Fruit fly (Drosophila melanogaster): ENCODE measurements around the gene deltaCOP.
A peak's percentile ranks its signal among the peaks of the same experiment; 100 is the strongest.

deltaCOP gene

DNA sequence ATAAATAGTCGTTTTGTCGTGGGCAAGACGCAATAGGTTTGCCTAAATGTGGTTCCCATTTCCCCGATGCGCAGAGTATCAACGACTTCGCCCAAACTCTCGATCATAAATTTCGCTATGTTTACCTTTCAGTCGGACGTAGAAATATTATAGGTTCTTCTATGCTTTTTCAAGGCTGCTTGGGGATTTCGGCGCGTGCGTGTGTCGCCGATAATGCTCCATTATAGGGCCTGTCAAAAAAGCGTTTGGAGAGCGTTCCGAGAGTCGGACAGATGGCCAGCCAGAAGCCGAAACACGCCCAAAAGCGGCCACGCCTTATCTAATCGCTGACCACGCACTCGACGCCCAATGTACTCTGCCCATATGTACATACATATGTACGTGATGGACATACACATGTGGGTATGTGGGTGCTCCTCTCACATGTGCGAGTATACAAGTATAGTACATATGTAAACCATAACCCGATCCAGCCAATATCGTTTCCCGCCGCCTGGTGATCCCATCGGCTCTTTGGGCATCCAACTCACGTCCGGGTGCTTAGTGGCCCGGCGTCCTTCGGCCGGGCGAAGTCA lies 12.9 kb downstream of the deltaCOP start:
- TF ChIP-seq CG9705 (GFP tag; optimal IDR thresholded peaks at IDR 0.05) (no peak), rgr (GFP tag; optimal IDR thresholded peaks at IDR 0.05) (no peak), Abd-B (GFP tag; optimal IDR thresholded peaks at IDR 0.05) (no peak), CG32264 (GFP tag; optimal IDR thresholded peaks at IDR 0.05) (no peak), Dif (GFP tag; optimal IDR thresholded peaks at IDR 0.05; ENCODE audit: partially characterized antibody) (no peak), N (GFP tag; optimal IDR thresholded peaks at IDR 0.05) (no peak), Hr78 (GFP tag; optimal IDR thresholded peaks at IDR 0.05) (no peak), Hr83 (GFP tag; optimal IDR thresholded peaks at IDR 0.05; ENCODE audit: poor library complexity, severe bottlenecking) (no peak), brk (GFP tag; optimal IDR thresholded peaks at IDR 0.05) (no peak), Hnf4 (GFP tag; optimal IDR thresholded peaks at IDR 0.05) (no peak), h (GFP tag; optimal IDR thresholded peaks at IDR 0.05) (no peak)

DNA sequence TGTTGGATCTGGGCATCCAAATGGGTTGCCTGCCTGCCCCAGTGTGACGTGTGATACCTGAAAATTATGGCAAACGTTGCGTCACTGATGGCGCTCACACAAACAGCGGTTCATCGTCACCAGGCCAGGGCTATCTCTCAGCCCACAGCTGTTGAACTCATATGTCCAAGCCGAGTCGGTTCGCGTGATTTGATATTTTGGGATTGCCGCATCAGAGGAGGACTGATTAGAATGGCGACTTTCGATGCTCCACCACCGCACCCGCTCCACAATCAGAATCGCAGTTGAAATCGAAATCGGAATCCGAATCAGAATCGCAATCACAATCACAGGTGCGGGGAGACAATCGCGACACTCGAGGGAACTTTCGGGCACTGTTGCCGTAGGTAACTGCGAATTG lies 13.9 kb downstream of the deltaCOP start:
- no peak for TF ChIP-seq HLH106 (tag; optimal IDR thresholded peaks at IDR 0.05)
- TF ChIP-seq Rel (GFP tag; optimal IDR thresholded peaks at IDR 0.05), result no peak
- TF ChIP-seq Rel (tag; optimal IDR thresholded peaks at IDR 0.05), result peak; percentile 8
- TF ChIP-seq dsf (GFP tag; optimal IDR thresholded peaks at IDR 0.05; ENCODE audit: borderline replicate concordance), result no peak

DNA sequence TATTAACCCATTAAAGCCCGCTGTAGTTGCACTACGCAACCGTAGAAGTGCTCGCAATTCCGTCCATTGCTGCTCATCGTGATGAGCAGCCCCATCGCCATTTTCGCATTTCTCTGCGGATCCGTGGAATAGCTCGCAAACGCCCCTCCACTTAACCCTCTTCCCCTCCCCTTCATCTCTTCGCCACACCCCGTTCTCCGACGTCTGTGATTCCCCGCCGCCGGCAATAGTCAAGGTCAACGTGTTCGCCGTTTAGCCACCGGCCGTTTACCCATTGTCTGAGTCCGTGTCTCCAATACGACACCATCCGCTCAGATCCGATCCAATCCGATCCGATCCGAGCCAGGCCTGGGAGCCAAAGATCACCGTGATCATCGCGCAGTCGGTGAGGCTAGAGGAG lies 15.2 kb downstream of the deltaCOP start:
- TF ChIP-seq OdsH (GFP tag; optimal IDR thresholded peaks at IDR 0.05), result no peak
- TF ChIP-seq Rel (GFP tag; optimal IDR thresholded peaks at IDR 0.05), result no peak
- TF ChIP-seq Rel (tag; optimal IDR thresholded peaks at IDR 0.05), result peak; percentile 83

DNA sequence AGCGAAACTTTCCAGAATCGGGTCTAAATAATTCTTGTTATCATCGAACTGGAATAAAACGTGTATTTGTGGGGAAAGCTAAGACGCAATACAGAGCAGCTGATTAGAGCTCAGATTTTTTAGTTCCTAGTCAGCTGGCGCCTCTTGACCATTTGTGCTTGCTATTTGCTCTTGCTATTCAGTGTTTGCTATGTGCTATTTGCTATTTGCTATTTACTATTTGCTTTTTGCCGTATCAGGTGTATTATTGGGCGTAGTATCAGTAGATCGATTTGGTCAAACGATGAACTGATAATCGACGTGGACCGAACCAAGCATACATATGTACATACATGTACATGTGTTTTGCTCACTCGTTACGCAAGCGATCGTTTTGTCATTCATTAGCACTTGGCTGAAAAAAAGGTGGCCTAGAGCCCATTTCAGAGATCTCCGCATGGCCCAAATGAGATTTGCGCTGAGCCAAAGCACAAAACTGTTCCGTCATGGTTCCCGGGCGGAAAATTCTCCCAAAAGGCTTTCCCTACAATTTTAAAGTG lies 16.1 kb downstream of the deltaCOP start:
- no peak for TF ChIP-seq dmrt93B (GFP tag; optimal IDR thresholded peaks at IDR 0.05)
- TF ChIP-seq pan (optimal IDR thresholded peaks at IDR 0.05), result no peak
- no peak for TF ChIP-seq OdsH (GFP tag; optimal IDR thresholded peaks at IDR 0.05)
- no peak for TF ChIP-seq Sp1 (GFP tag; optimal IDR thresholded peaks at IDR 0.05)
- no peak for TF ChIP-seq Hr83 (GFP tag; optimal IDR thresholded peaks at IDR 0.05; ENCODE audit: poor library complexity, severe bottlenecking)
- no peak for TF ChIP-seq Myc (optimal IDR thresholded peaks at IDR 0.05)
- no peak for TF ChIP-seq HLH106 (tag; optimal IDR thresholded peaks at IDR 0.05)
- TF ChIP-seq dsf (GFP tag; optimal IDR thresholded peaks at IDR 0.05; ENCODE audit: borderline replicate concordance), result no peak
- no peak for TF ChIP-seq jim (GFP tag; optimal IDR thresholded peaks at IDR 0.05)
- TF ChIP-seq CrebA (GFP tag; optimal IDR thresholded peaks at IDR 0.05; ENCODE audit: borderline replicate concordance), result no peak
- TF ChIP-seq CG9705 (GFP tag; optimal IDR thresholded peaks at IDR 0.05), result no peak
- TF ChIP-seq Vsx2 (GFP tag; optimal IDR thresholded peaks at IDR 0.05; ENCODE audit: partially characterized antibody), result no peak
- TF ChIP-seq rgr (GFP tag; optimal IDR thresholded peaks at IDR 0.05), result no peak
- no peak for TF ChIP-seq brk (GFP tag; optimal IDR thresholded peaks at IDR 0.05)
- TF ChIP-seq usp (GFP tag; optimal IDR thresholded peaks at IDR 0.05), result no peak
- no peak for TF ChIP-seq foxo (GFP tag; optimal IDR thresholded peaks at IDR 0.05)

DNA sequence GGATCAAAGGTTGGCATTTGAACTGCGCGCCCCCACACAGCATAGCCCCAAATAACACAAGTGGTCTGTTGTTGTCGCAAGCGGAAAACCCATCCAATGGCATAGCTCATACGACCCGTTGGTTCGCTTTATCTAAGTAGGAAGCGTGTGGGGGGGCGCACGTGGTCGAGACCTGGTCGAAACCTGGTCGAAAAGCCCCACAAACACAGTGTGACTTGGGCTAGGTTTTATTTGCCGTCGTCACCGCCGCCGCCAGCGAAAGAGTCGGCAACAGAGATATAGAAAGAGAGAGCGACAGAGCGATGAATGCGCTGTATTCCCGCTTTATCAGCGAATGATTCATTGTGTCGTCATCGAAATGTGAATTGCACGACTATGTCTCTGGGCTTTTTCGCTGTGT lies 18.7 kb downstream of the deltaCOP start:
- TF ChIP-seq jim (GFP tag; optimal IDR thresholded peaks at IDR 0.05) (no peak), Rel (GFP tag; optimal IDR thresholded peaks at IDR 0.05) (no peak), Rel (tag; optimal IDR thresholded peaks at IDR 0.05) (peak; percentile 41)

DNA sequence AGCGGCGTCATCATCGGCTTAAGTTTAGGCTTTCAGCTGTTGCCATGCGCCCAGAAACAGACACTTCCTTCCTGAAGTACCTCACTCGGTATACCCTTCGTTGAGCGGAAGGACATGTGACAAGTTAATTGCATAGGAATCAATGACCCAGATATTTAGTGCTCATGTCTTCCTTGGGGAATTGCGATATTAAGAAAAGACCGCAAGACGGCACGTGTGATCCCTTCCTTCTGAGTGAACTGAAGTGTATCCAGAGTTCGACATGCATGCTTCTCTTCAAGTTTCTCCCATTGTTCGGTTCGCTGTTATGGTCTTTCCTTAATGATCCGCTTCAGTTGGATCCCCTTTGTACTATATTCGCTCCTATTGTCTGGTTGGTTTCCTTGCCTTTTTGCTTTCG lies 21.1 kb downstream of the deltaCOP start:
- TF ChIP-seq h (GFP tag; optimal IDR thresholded peaks at IDR 0.05) (peak; percentile 88), ey (GFP tag; optimal IDR thresholded peaks at IDR 0.05) (peak; percentile 85), Sp1 (GFP tag; optimal IDR thresholded peaks at IDR 0.05) (peak; percentile 62), N (GFP tag; optimal IDR thresholded peaks at IDR 0.05) (no peak), fru (GFP tag; optimal IDR thresholded peaks at IDR 0.05) (peak; percentile 86), Vsx2 (GFP tag; optimal IDR thresholded peaks at IDR 0.05; ENCODE audit: partially characterized antibody) (no peak), HLH106 (tag; optimal IDR thresholded peaks at IDR 0.05) (peak; percentile 67), Dif (GFP tag; optimal IDR thresholded peaks at IDR 0.05; ENCODE audit: partially characterized antibody) (no peak), Myc (optimal IDR thresholded peaks at IDR 0.05) (no peak), GATAd (GFP tag; optimal IDR thresholded peaks at IDR 0.05) (no peak), dmrt93B (GFP tag; optimal IDR thresholded peaks at IDR 0.05) (peak; percentile 67), psq (GFP tag; optimal IDR thresholded peaks at IDR 0.05) (peak; percentile 88), Abd-B (GFP tag; optimal IDR thresholded peaks at IDR 0.05) (no peak), woc (GFP tag; optimal IDR thresholded peaks at IDR 0.05) (peak; percentile 94), dsf (GFP tag; optimal IDR thresholded peaks at IDR 0.05; ENCODE audit: borderline replicate concordance) (no peak), br (GFP tag; optimal IDR thresholded peaks at IDR 0.05) (peak; percentile 79), Hr83 (GFP tag; optimal IDR thresholded peaks at IDR 0.05; ENCODE audit: poor library complexity, severe bottlenecking) (no peak), CG32264 (GFP tag; optimal IDR thresholded peaks at IDR 0.05) (peak; percentile 35), Hnf4 (GFP tag; optimal IDR thresholded peaks at IDR 0.05) (peak; percentile 67), lola (GFP tag; optimal IDR thresholded peaks at IDR 0.05) (no peak), Jra (GFP tag; optimal IDR thresholded peaks at IDR 0.05) (no peak), OdsH (GFP tag; optimal IDR thresholded peaks at IDR 0.05) (peak; percentile 72), usp (GFP tag; optimal IDR thresholded peaks at IDR 0.05) (no peak), Rel (GFP tag; optimal IDR thresholded peaks at IDR 0.05) (no peak), Rel (tag; optimal IDR thresholded peaks at IDR 0.05) (no peak), CrebA (GFP tag; optimal IDR thresholded peaks at IDR 0.05; ENCODE audit: borderline replicate concordance) (no peak), foxo (GFP tag; optimal IDR thresholded peaks at IDR 0.05) (peak in 1 of 2 experiments; percentile 78), sage (GFP tag; optimal IDR thresholded peaks at IDR 0.05) (peak; percentile 20), tai (GFP tag; optimal IDR thresholded peaks at IDR 0.05) (no peak)

Data from whole organism, wandering third instar larva.